Fruit fly (Drosophila melanogaster) whole organism, embryonic: Measurements from ENCODE around the gene snz.

Experiments used
- Awh ChIP-seq: fragments of 200-800 bp; sonication (Bioruptor generic); IDR thresholded peaks from 2 replicates; pipeline ENCODE4, ENCODE4 v1.3.6; 2022; ENCODE audit warnings: missing biosample characterization, missing genetic modification characterization
- BtbVII ChIP-seq: fragments of 200-800 bp; sonication (Bioruptor generic); optimal IDR thresholded peaks from 3 replicates; lab custom pipeline; 2017; ENCODE audit warnings: missing biosample characterization, mild to moderate bottlenecking, missing genetic modification characterization
- CG10979 ChIP-seq: fragments of 200-800 bp; sonication (Bioruptor generic); optimal IDR thresholded peaks from 2 replicates; lab custom pipeline; 2018; ENCODE audit warnings: missing biosample characterization, mild to moderate bottlenecking, missing genetic modification characterization, moderate library complexity
- CG12219 ChIP-seq: fragments of 200-800 bp; sonication (Bioruptor generic); optimal IDR thresholded peaks from 3 replicates; lab custom pipeline; 2018; ENCODE audit warnings: missing biosample characterization, mild to moderate bottlenecking, missing genetic modification characterization
- CG12236 ChIP-seq: fragments of 200-800 bp; sonication (Bioruptor generic); optimal IDR thresholded peaks from 2 replicates; lab custom pipeline; 2016; ENCODE audit warnings: missing biosample characterization, missing genetic modification characterization
- CG12744 ChIP-seq: fragments of 200-800 bp; sonication (Bioruptor generic); optimal IDR thresholded peaks from 2 replicates; lab custom pipeline; 2016; ENCODE audit warnings: missing biosample characterization, missing genetic modification characterization
- CG12942 ChIP-seq: fragments of 200-800 bp; sonication (Bioruptor generic); optimal IDR thresholded peaks from 3 replicates; lab custom pipeline; 2016; ENCODE audit warnings: missing biosample characterization, missing genetic modification characterization
- CG1529 ChIP-seq: fragments of 200-800 bp; sonication (Bioruptor generic); optimal IDR thresholded peaks from 3 replicates; lab custom pipeline; 2018; ENCODE audit warnings: missing biosample characterization, missing genetic modification characterization
- CG1602 ChIP-seq: fragments of 200-800 bp; sonication (Bioruptor generic); optimal IDR thresholded peaks from 3 replicates; lab custom pipeline; 2016; ENCODE audit warnings: missing biosample characterization, missing genetic modification characterization
- CG1603 ChIP-seq: fragments of 200-800 bp; sonication (Bioruptor generic); optimal IDR thresholded peaks from 2 replicates; lab custom pipeline; 2019; ENCODE audit warnings: missing biosample characterization, mild to moderate bottlenecking, missing genetic modification characterization, moderate library complexity
- CG16863 ChIP-seq: fragments of 200-800 bp; sonication (Bioruptor generic); optimal IDR thresholded peaks from 3 replicates; lab custom pipeline; 2016; ENCODE audit warnings: missing biosample characterization, missing genetic modification characterization
- CG17359 ChIP-seq: fragments of 200-800 bp; sonication (Bioruptor generic); optimal IDR thresholded peaks from 3 replicates; lab custom pipeline; 2018; ENCODE audit warnings: missing biosample characterization, mild to moderate bottlenecking, missing genetic modification characterization, moderate library complexity
- CG17802 ChIP-seq: fragments of 200-800 bp; sonication (Bioruptor generic); optimal IDR thresholded peaks from 2 replicates; lab custom pipeline; 2018; ENCODE audit warnings: missing biosample characterization, mild to moderate bottlenecking, missing genetic modification characterization, moderate library complexity
- CG18262 ChIP-seq: fragments of 200-800 bp; optimal IDR thresholded peaks from 3 replicates; lab custom pipeline; 2019; ENCODE audit warnings: missing biosample characterization, mild to moderate bottlenecking, missing genetic modification characterization, moderate library complexity
- CG18476 ChIP-seq: fragments of 200-800 bp; sonication (Bioruptor generic); optimal IDR thresholded peaks from 2 replicates; lab custom pipeline; 2016; ENCODE audit warnings: missing biosample characterization, mild to moderate bottlenecking, missing genetic modification characterization
- CG33213 ChIP-seq: fragments of 200-800 bp; sonication (Bioruptor generic); optimal IDR thresholded peaks from 3 replicates; lab custom pipeline; 2016; ENCODE audit warnings: missing biosample characterization, missing genetic modification characterization
- CG3847 ChIP-seq: fragments of 200-800 bp; sonication (Bioruptor generic); IDR thresholded peaks from 2 replicates; pipeline ENCODE4 v1.3.6; 2022; ENCODE audit warnings: missing biosample characterization, missing genetic modification characterization
- CG4328 ChIP-seq: fragments of 200-800 bp; sonication (Bioruptor generic); optimal IDR thresholded peaks from 3 replicates; lab custom pipeline; 2017; ENCODE audit warnings: missing biosample characterization, missing genetic modification reagents, missing genetic modification characterization
- CG6683 ChIP-seq: fragments of 200-800 bp; sonication (Bioruptor generic); optimal IDR thresholded peaks from 2 replicates; lab custom pipeline; 2017; ENCODE audit warnings: missing biosample characterization, mild to moderate bottlenecking, missing genetic modification characterization, missing genetic modification reagents
- CG6813 ChIP-seq: fragments of 200-800 bp; sonication (Bioruptor generic); optimal IDR thresholded peaks from 2 replicates; lab custom pipeline; 2017; ENCODE audit warnings: missing biosample characterization, missing genetic modification characterization, mild to moderate bottlenecking, moderate library complexity, missing genetic modification reagents
- CG7786 ChIP-seq: fragments of 200-800 bp; sonication (Bioruptor generic); optimal IDR thresholded peaks from 2 replicates; lab custom pipeline; 2016; ENCODE audit warnings: missing biosample characterization, missing genetic modification characterization
- CG7963 ChIP-seq: fragments of 200-800 bp; sonication (Bioruptor generic); IDR thresholded peaks from 3 replicates; pipeline ENCODE4 v1.3.6; 2022; ENCODE audit warnings: missing biosample characterization, missing genetic modification characterization; ENCODE audit not compliant: partially characterized antibody
- CG9609 ChIP-seq: fragments of 200-800 bp; sonication (Bioruptor generic); optimal IDR thresholded peaks from 3 replicates; lab custom pipeline; 2016; ENCODE audit warnings: missing biosample characterization, missing genetic modification characterization
- CG9876 ChIP-seq: fragments of 200-800 bp; sonication (Bioruptor generic); optimal IDR thresholded peaks from 2 replicates; lab custom pipeline; 2016; ENCODE audit warnings: missing biosample characterization, missing genetic modification characterization
- Dip3 ChIP-seq: fragments of 200-800 bp; sonication (Bioruptor generic); optimal IDR thresholded peaks from 3 replicates; lab custom pipeline; 2016; ENCODE audit warnings: missing biosample characterization, missing genetic modification characterization
- Ets65A ChIP-seq: fragments of 200-800 bp; sonication (Bioruptor generic); peaks from one replicate; lab custom pipeline; 2016; ENCODE audit warnings: missing biosample characterization, missing genetic modification characterization
- Ets97D ChIP-seq: fragments of 200-800 bp; sonication (Bioruptor generic); optimal IDR thresholded peaks from 3 replicates; lab custom pipeline; 2016; ENCODE audit warnings: missing biosample characterization, missing genetic modification characterization
- HHEX ChIP-seq: fragments of 200-800 bp; sonication (Bioruptor generic); optimal IDR thresholded peaks from 3 replicates; lab custom pipeline; 2017; ENCODE audit warnings: missing biosample characterization, mild to moderate bottlenecking, missing genetic modification characterization, missing genetic modification reagents
- Hr39 ChIP-seq: fragments of >200 bp; optimal IDR thresholded peaks from 2 replicates; lab custom pipeline; 2017
- Oli ChIP-seq: fragments of 200-800 bp; sonication (Bioruptor generic); optimal IDR thresholded peaks from 2 replicates; lab custom pipeline; 2018; ENCODE audit warnings: missing biosample characterization, mild to moderate bottlenecking, missing genetic modification characterization, moderate library complexity
- Sox102F ChIP-seq: fragments of 200-800 bp; sonication (Bioruptor generic); optimal IDR thresholded peaks from 2 replicates; lab custom pipeline; 2018; ENCODE audit warnings: missing biosample characterization, mild to moderate bottlenecking, missing genetic modification characterization, moderate library complexity
- ap ChIP-seq: fragments of 200-800 bp; sonication (Bioruptor generic); IDR thresholded peaks from 2 replicates; pipeline ENCODE4 v1.3.6; 2022; ENCODE audit warnings: missing biosample characterization, missing genetic modification characterization
- bbx ChIP-seq: fragments of 200-800 bp; sonication (Bioruptor generic); IDR thresholded peaks from 2 replicates; pipeline ENCODE4 v1.3.6; 2022; ENCODE audit warnings: missing biosample characterization, missing genetic modification characterization; ENCODE audit not compliant: partially characterized antibody
- bowl ChIP-seq: fragments of 200-800 bp; sonication (Bioruptor generic); IDR thresholded peaks from 2 replicates; pipeline ENCODE4 v1.3.6; 2022; ENCODE audit warnings: missing biosample characterization, missing genetic modification characterization
- bsh ChIP-seq, 2 experiments: fragments of 200-800 bp; sonication (Bioruptor generic); optimal IDR thresholded peaks; 2 replicates each; lab custom pipeline; 2017 to 2018; ENCODE audit warnings: mild to moderate bottlenecking in 2 of 2, missing biosample characterization in 2 of 2, missing genetic modification characterization in 2 of 2, moderate library complexity in 1 of 2
- dati ChIP-seq: fragments of 200-800 bp; sonication (Bioruptor generic); IDR thresholded peaks from 2 replicates; pipeline ENCODE4 v1.3.6; 2022; ENCODE audit warnings: missing biosample characterization, missing genetic modification characterization
- fd64A ChIP-seq: fragments of 200-800 bp; sonication (Bioruptor generic); optimal IDR thresholded peaks from 3 replicates; lab custom pipeline; 2018; ENCODE audit warnings: missing biosample characterization, mild to moderate bottlenecking, missing genetic modification characterization
- hth ChIP-seq: fragments of >200 bp; optimal IDR thresholded peaks from 2 replicates; lab custom pipeline; 2017; ENCODE audit warnings: inconsistent platforms
- kni ChIP-seq: fragments of 200-800 bp; sonication (Bioruptor generic); optimal IDR thresholded peaks from 3 replicates; lab custom pipeline; 2017; ENCODE audit warnings: mild to moderate bottlenecking, missing biosample characterization, missing genetic modification reagents, missing genetic modification characterization
- knrl ChIP-seq: fragments of 200-800 bp; sonication (Bioruptor generic); IDR thresholded peaks from 3 replicates; pipeline ENCODE4 v1.3.6; 2022; ENCODE audit warnings: missing biosample characterization, missing genetic modification characterization; ENCODE audit not compliant: partially characterized antibody
- lbe ChIP-seq: fragments of 200-800 bp; sonication (Bioruptor generic); optimal IDR thresholded peaks from 2 replicates; lab custom pipeline; 2016; ENCODE audit warnings: missing biosample characterization, mild to moderate bottlenecking, missing genetic modification characterization
- nerfin-2 ChIP-seq: fragments of 200-800 bp; sonication (Bioruptor generic); IDR thresholded peaks from 2 replicates; pipeline ENCODE4 v1.3.6; 2022; ENCODE audit warnings: missing biosample characterization, missing genetic modification characterization; ENCODE audit not compliant: partially characterized antibody
- rib ChIP-seq: fragments of 200-800 bp; sonication (Bioruptor generic); IDR thresholded peaks from 2 replicates; pipeline ENCODE4 v1.3.6; 2022; ENCODE audit warnings: missing biosample characterization, missing genetic modification characterization
- so ChIP-seq: fragments of 200-800 bp; sonication (Bioruptor generic); IDR thresholded peaks from 3 replicates; pipeline ENCODE4 v1.3.6; 2022; ENCODE audit warnings: missing biosample characterization, missing genetic modification characterization
- sr ChIP-seq: fragments of 200-800 bp; sonication (Bioruptor generic); IDR thresholded peaks from 3 replicates; pipeline ENCODE4 v1.3.6; 2022; ENCODE audit warnings: missing biosample characterization, missing genetic modification characterization
- stc ChIP-seq: fragments of 200-800 bp; sonication (Bioruptor generic); IDR thresholded peaks from 2 replicates; pipeline ENCODE4 v1.3.6; 2022; ENCODE audit warnings: missing biosample characterization, missing genetic modification characterization
- tna ChIP-seq: fragments of 200-800 bp; sonication (Bioruptor generic); IDR thresholded peaks from 2 replicates; pipeline ENCODE4 v1.3.6; 2022; ENCODE audit warnings: missing biosample characterization, missing genetic modification characterization; ENCODE audit not compliant: partially characterized antibody
- trh ChIP-seq: fragments of 200-800 bp; sonication (Bioruptor generic); optimal IDR thresholded peaks from 2 replicates; lab custom pipeline; 2016; ENCODE audit warnings: missing biosample characterization, missing genetic modification characterization
- wdn ChIP-seq: fragments of 200-800 bp; sonication (Bioruptor generic); IDR thresholded peaks from 2 replicates; pipeline ENCODE4 v1.3.6; 2022; ENCODE audit warnings: missing biosample characterization, missing genetic modification characterization
- zfh2 ChIP-seq: fragments of 200-800 bp; sonication (Bioruptor generic); optimal IDR thresholded peaks from 2 replicates; lab custom pipeline; 2016; ENCODE audit warnings: missing biosample characterization, missing genetic modification characterization

Gene snz

dm6 chrX:7920081-7920688 lies 8.3 kb downstream of the snz start, which contains the start of the genes hdm and Ykt6 (continued):
- peak; percentile 98 for TF ChIP-seq Ets65A
- peak; percentile 17 for TF ChIP-seq CG17802 (tag; lab: Kevin White, UChicago)
- peak; percentile 9 for TF ChIP-seq CG4328 (GFP tag; lab: Kevin White, UChicago)
- no peak for TF ChIP-seq HHEX (GFP tag; lab: Kevin White, UChicago)
- peak; percentile 51 for TF ChIP-seq CG1529
- TF ChIP-seq CG17359 (tag; lab: Kevin White, UChicago), result peak; percentile 76
- TF ChIP-seq so (GFP tag; lab: Robert Waterston, UW), result peak; percentile 84
- peak; percentile 6 for TF ChIP-seq CG6813
- peak; percentile 78 for TF ChIP-seq stc
- TF ChIP-seq CG18262 (tag; lab: Kevin White, UChicago), result peak; percentile 69
- TF ChIP-seq tna (GFP tag; lab: Robert Waterston, UW), result peak; percentile 91
- TF ChIP-seq nerfin-2 (GFP tag; lab: Robert Waterston, UW), result peak; percentile 94
- TF ChIP-seq CG3847 (GFP tag; lab: Robert Waterston, UW), result peak; percentile 84
- TF ChIP-seq bsh (GFP tag; optimal IDR thresholded peaks at IDR 0.05; lab: Kevin White, UChicago), result peak in 1 of 2 experiments; percentile 78
- peak; percentile 80 for TF ChIP-seq CG16863 (GFP tag; lab: Kevin White, UChicago)
- TF ChIP-seq CG12942 (GFP tag; lab: Kevin White, UChicago), result peak; percentile 80
- TF ChIP-seq CG12236 (GFP tag; lab: Kevin White, UChicago), result peak; percentile 34
- TF ChIP-seq lbe (GFP tag; lab: Kevin White, UChicago), result peak; percentile 64
- TF ChIP-seq bowl (GFP tag; lab: Robert Waterston, UW), result peak; percentile 63; the same call in 1 of the 2 replicates
- peak; percentile 75 for TF ChIP-seq ap
- peak; percentile 53 for TF ChIP-seq CG12219 (GFP tag; lab: Kevin White, UChicago)
- peak; percentile 85 for TF ChIP-seq CG7786
- TF ChIP-seq wdn (GFP tag; lab: Robert Waterston, UW), result peak; percentile 81
- peak; percentile 76 for TF ChIP-seq CG1602 (GFP tag; lab: Kevin White, UChicago)
- no peak for TF ChIP-seq dati (GFP tag; lab: Robert Waterston, UW)
- peak; percentile 72 for TF ChIP-seq CG33213 (GFP tag; lab: Kevin White, UChicago)
- peak; percentile 91 for TF ChIP-seq CG1603 (tag; lab: Kevin White, UChicago)
- peak; percentile 56 for TF ChIP-seq CG18476 (GFP tag; lab: Kevin White, UChicago)
- TF ChIP-seq Awh (GFP tag; lab: Robert Waterston, UW), result peak; percentile 74; the same call in 1 of the 2 replicates
- peak; percentile 78; the same call in 1 of the 2 replicates for TF ChIP-seq rib (GFP tag; lab: Robert Waterston, UW)
- TF ChIP-seq CG6683 (GFP tag; lab: Kevin White, UChicago), result peak; percentile 7
- no peak for TF ChIP-seq kni
- peak; percentile 94 for TF ChIP-seq knrl (GFP tag; lab: Robert Waterston, UW)
- peak; percentile 34 for TF ChIP-seq trh (GFP tag; lab: Kevin White, UChicago)
- TF ChIP-seq Ets97D, result peak; percentile 73
- peak; percentile 84 for TF ChIP-seq CG9609 (GFP tag; lab: Kevin White, UChicago)
- peak; percentile 91 for TF ChIP-seq bbx (GFP tag; lab: Robert Waterston, UW)
- TF ChIP-seq hth (lab: Kevin White, UChicago), result no peak
- TF ChIP-seq CG12744 (GFP tag; lab: Kevin White, UChicago), result peak; percentile 58
- TF ChIP-seq Sox102F (GFP tag; lab: Kevin White, UChicago), result no peak
- peak; percentile 83 for TF ChIP-seq zfh2 (GFP tag; lab: Kevin White, UChicago)
- TF ChIP-seq Oli (tag; lab: Kevin White, UChicago), result no peak
- peak; percentile 9 for TF ChIP-seq BtbVII (GFP tag; lab: Kevin White, UChicago)
- no peak for TF ChIP-seq Hr39 (lab: Kevin White, UChicago)
- peak; percentile 66 for TF ChIP-seq CG10979 (tag; lab: Kevin White, UChicago)
- no peak for TF ChIP-seq fd64A (GFP tag; lab: Kevin White, UChicago)
- peak; percentile 77 for TF ChIP-seq CG7963 (GFP tag; lab: Robert Waterston, UW)
- TF ChIP-seq sr, result 0 out of 3 replicates have a peak, but pooled peaks have one; percentile 9
- TF ChIP-seq Dip3 (GFP tag; lab: Kevin White, UChicago), result peak; percentile 74
- peak; percentile 37 for TF ChIP-seq CG9876 (GFP tag; lab: Kevin White, UChicago)
